Worm (Caenorhabditis elegans) whole organism, L3 larva: ENCODE data around the gene rpia-1.

Experiments
- ZK546.5 ChIP-seq: sonication (generic microtip); optimal IDR thresholded peaks from 2 replicates; lab custom pipeline; 2017; ENCODE audit warnings: missing biosample characterization, missing genetic modification characterization
- ama-1 ChIP-seq: fragments of 150-350 bp; optimal IDR thresholded peaks from 2 replicates; lab custom pipeline; 2018
- ceh-16 ChIP-seq: sonication (generic microtip); optimal IDR thresholded peaks from 2 replicates; lab custom pipeline; 2017; ENCODE audit warnings: missing biosample characterization, missing genetic modification characterization
- egl-27 ChIP-seq: sonication (generic microtip); optimal IDR thresholded peaks from 4 replicates; lab custom pipeline; 2017; ENCODE audit warnings: missing biosample characterization, missing genetic modification reagents, missing genetic modification characterization
- elt-2 ChIP-seq: sonication (generic microtip); optimal IDR thresholded peaks from 2 replicates; lab custom pipeline; 2016; ENCODE audit warnings: missing genetic modification reagents, mild to moderate bottlenecking, missing genetic modification characterization, missing compliant biosample characterization
- fkh-10 ChIP-seq: sonication (generic microtip); optimal IDR thresholded peaks from 2 replicates; lab custom pipeline; 2017; ENCODE audit warnings: missing biosample characterization, missing genetic modification reagents, missing genetic modification characterization
- hmg-11 ChIP-seq: sonication (generic microtip); optimal IDR thresholded peaks from 2 replicates; lab custom pipeline; 2016; ENCODE audit warnings: missing genetic modification characterization, missing compliant biosample characterization
- lin-15B ChIP-seq: fragments of 150-350 bp; optimal IDR thresholded peaks from 2 replicates; lab custom pipeline; 2014; ENCODE audit warnings: missing biosample characterization, missing genetic modification characterization
- lin-39 ChIP-seq: fragments of 150-350 bp; optimal IDR thresholded peaks from 2 replicates; lab custom pipeline; 2018; ENCODE audit warnings: missing biosample characterization, missing genetic modification reagents, missing genetic modification characterization
- mml-1 ChIP-seq: fragments of 150-350 bp; sonication (generic microtip); optimal IDR thresholded peaks from 3 replicates; lab custom pipeline; 2014; ENCODE audit warnings: missing biosample characterization, missing genetic modification characterization
- nfya-1 ChIP-seq: sonication (generic microtip); optimal IDR thresholded peaks from 2 replicates; lab custom pipeline; 2017; ENCODE audit warnings: missing genetic modification characterization, mild to moderate bottlenecking, missing compliant biosample characterization, antibody characterized with exemption, moderate library complexity; ENCODE audit not compliant: insufficient read depth
- nhr-12 ChIP-seq: fragments of 150-350 bp; optimal IDR thresholded peaks from 2 replicates; lab custom pipeline; 2014; ENCODE audit warnings: missing biosample characterization, missing genetic modification characterization
- nhr-237 ChIP-seq: fragments of 150-350 bp; optimal IDR thresholded peaks from 2 replicates; lab custom pipeline; 2014; ENCODE audit warnings: missing biosample characterization, missing genetic modification characterization
- nhr-28 ChIP-seq: fragments of 150-350 bp; optimal IDR thresholded peaks from 2 replicates; lab custom pipeline; 2014; ENCODE audit warnings: missing biosample characterization, missing genetic modification characterization
- nhr-43 ChIP-seq: sonication (generic microtip); optimal IDR thresholded peaks from 2 replicates; lab custom pipeline; 2016; ENCODE audit warnings: mild to moderate bottlenecking, missing genetic modification characterization, missing compliant biosample characterization; ENCODE audit not compliant: poor library complexity, severe bottlenecking
- nhr-67 ChIP-seq: fragments of 150-350 bp; optimal IDR thresholded peaks from 2 replicates; lab custom pipeline; 2014; ENCODE audit warnings: missing biosample characterization, missing genetic modification characterization
- nhr-76 ChIP-seq: fragments of 150-350 bp; sonication (generic microtip); optimal IDR thresholded peaks from 5 replicates; lab custom pipeline; 2014; ENCODE audit warnings: missing biosample characterization, missing genetic modification characterization
- pha-4 ChIP-seq: fragments of 150-350 bp; optimal IDR thresholded peaks from 2 replicates; lab custom pipeline; 2014; ENCODE audit warnings: missing biosample characterization, missing genetic modification reagents, missing genetic modification characterization
- pqm-1 ChIP-seq: fragments of 150-350 bp; optimal IDR thresholded peaks from 2 replicates; lab custom pipeline; 2017; ENCODE audit warnings: missing biosample characterization, missing genetic modification characterization, inconsistent platforms
- tbx-2 ChIP-seq: sonication (generic microtip); optimal IDR thresholded peaks from 2 replicates; lab custom pipeline; 2016; ENCODE audit warnings: mild to moderate bottlenecking, missing genetic modification characterization, missing compliant biosample characterization
- unc-39 ChIP-seq: sonication (generic microtip); optimal IDR thresholded peaks from 4 replicates; lab custom pipeline; 2017; ENCODE audit warnings: missing biosample characterization, missing genetic modification characterization
- ztf-11 ChIP-seq: fragments of 150-350 bp; optimal IDR thresholded peaks from 2 replicates; lab custom pipeline; 2014; ENCODE audit warnings: missing biosample characterization, missing genetic modification characterization

rpia-1 gene

DNA sequence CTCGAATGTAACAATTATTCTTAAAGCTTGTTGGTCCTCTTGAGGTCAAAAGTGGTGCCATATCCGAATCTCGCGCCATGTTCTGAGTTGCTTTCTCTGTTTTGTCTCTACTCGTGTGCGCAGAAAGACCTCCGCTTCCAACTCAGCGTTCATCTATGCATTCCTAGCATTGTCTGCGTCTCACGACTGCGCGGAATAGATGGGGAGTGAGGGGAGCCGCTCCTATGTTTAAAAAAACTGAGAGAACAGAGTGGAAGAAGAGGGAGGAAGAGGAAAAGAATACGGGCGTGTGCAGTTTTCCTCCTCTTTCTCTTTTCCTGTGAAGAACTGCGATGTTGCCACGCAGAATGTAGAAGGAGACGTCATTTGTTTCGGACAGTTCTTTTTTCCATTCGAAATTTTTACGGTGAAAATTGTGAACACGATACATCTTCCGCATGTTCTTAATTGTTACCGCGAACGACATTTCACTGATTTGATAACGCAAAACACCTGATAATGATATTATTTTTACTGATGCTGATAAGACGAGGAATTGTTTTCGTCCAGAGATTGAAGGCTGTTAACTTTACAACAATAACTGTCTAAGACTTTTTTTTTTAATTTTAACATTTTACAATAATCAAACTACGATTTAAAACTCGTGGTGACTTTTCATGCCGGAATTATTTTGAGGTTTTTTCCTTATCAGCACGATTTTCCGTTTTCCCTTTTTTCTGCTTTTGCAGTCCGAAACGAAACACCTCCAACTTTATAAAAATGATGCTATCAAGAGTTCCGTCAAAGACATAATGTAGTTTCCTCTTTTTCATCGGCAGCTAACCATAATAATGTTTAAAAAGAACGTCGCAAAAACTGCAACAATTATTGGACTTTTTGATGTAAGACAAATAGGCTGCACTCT is 44.0 kb downstream of the rpia-1 start:
- TF ChIP-seq pqm-1 (tag; lab: Kevin White, UChicago) (peak; percentile 65), ama-1 (lab: Kevin White, UChicago) (no peak), nhr-76 (tag; lab: Kevin White, UChicago) (no peak), elt-2 (tag; lab: Kevin White, UChicago) (peak; percentile 91), egl-27 (peak; percentile 54), hmg-11 (tag; lab: Kevin White, UChicago) (peak; percentile 91), unc-39 (tag; lab: Kevin White, UChicago) (no peak), fkh-10 (GFP tag; lab: Kevin White, UChicago) (peak; percentile 23), nhr-237 (tag; lab: Kevin White, UChicago) (no peak), pha-4 (peak; percentile 51), lin-39 (tag; lab: Kevin White, UChicago) (peak; percentile 68), tbx-2 (tag; lab: Kevin White, UChicago) (no peak), nhr-43 (tag; lab: Kevin White, UChicago) (no peak), mml-1 (no peak), nhr-28 (no peak), lin-15B (tag; lab: Kevin White, UChicago) (peak; percentile 74), nfya-1 (peak; percentile 77), ztf-11 (tag; lab: Kevin White, UChicago) (no peak)
- TF ChIP-seq, all 47 proteins: peak for 9

DNA sequence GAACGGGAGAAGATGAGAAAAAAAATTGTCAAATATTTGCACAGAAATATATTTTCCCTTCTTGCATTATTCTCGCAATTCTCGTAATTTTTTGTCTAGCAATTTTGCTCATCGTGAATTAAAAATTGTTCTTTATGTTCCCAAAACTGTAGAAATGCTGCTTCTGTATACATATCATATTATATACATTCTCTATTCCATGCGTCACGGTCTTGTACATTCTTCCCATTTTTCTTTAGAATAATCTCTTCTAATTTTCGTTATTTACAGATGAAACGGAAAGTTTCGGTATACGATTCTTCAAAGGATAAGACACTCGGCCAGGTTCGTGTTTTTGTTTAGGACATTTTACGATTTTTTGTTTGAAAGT is 44.6 kb downstream of the rpia-1 start, which contains the start of gene acs-4:
TSS of gene acs-4 (plus strand) at position 271 of the 370 bp plus-strand sequence.
- no peak for TF ChIP-seq unc-39 (tag; lab: Kevin White, UChicago)
- TF ChIP-seq ceh-16, result no peak
- no peak for TF ChIP-seq ZK546.5
- no peak for TF ChIP-seq nhr-12 (tag; lab: Kevin White, UChicago)
- TF ChIP-seq tbx-2 (tag; lab: Kevin White, UChicago), result no peak
- TF ChIP-seq, all 47 proteins: peak for 0

DNA sequence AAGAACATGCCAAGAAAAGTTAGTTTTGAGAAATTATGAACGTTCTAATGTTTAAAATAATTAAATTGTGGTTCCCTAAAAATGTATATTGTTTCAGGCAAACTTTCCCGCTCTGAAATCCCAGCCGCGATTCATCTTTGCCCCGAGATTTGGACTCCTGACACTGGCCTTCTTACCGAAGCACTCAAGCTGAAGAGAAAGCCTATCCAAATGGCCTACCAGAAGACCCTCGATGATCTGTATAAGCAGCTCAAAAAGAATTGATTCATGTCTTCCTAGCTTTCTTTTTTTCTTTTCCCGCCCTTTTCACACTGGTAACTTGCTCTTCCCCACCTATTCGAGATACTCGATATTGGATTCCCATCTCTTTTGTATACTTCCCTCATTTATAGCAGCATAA is 47.2 kb downstream of the rpia-1 start:
- TF ChIP-seq ztf-11 (tag; lab: Kevin White, UChicago) (no peak), nhr-67 (tag; lab: Kevin White, UChicago) (no peak)
